Worm (Caenorhabditis elegans): ENCODE data around the gene T02C1.1.
A peak's percentile ranks its signal among the peaks of the same experiment; 100 is the strongest.

The T02C1.1 gene

ce11 chrIII:9236228-9236627 is 11.1 kb upstream of the T02C1.1 start, which contains the start of gene T23G5.2:
T23G5.2 (minus strand) TSS chrIII:9236328.
- TF ChIP-seq ceh-6 (GFP tag; optimal IDR thresholded peaks at IDR 0.05), result no peak
- no peak for TF ChIP-seq dve-1 (tag; optimal IDR thresholded peaks at IDR 0.05)
- no peak for TF ChIP-seq ceh-18 (tag; optimal IDR thresholded peaks at IDR 0.05)
- no peak for TF ChIP-seq sox-2 (GFP tag; IDR thresholded peaks at IDR 0.05)
- no peak for TF ChIP-seq zip-5 (tag; optimal IDR thresholded peaks at IDR 0.05)
- no peak for TF ChIP-seq pha-4 (tag; optimal IDR thresholded peaks at IDR 0.05)
- TF ChIP-seq mec-3 (tag; optimal IDR thresholded peaks at IDR 0.05; ENCODE audit: borderline replicate concordance), result no peak
- TF ChIP-seq fkh-10 (GFP tag; optimal IDR thresholded peaks at IDR 0.05), result no peak
- TF ChIP-seq syd-9 (tag; optimal IDR thresholded peaks at IDR 0.05), result no peak
- TF ChIP-seq ceh-19 (GFP tag; optimal IDR thresholded peaks at IDR 0.05), result no peak
- no peak for TF ChIP-seq hlh-13 (GFP tag; optimal IDR thresholded peaks at IDR 0.05)
- TF ChIP-seq ceh-31 (tag; optimal IDR thresholded peaks at IDR 0.05), result no peak

- TF ChIP-seq pha-4 (tag; optimal IDR thresholded peaks at IDR 0.05) (no peak), gmeb-2 (tag; optimal IDR thresholded peaks at IDR 0.05) (no peak), pros-1 (tag; optimal IDR thresholded peaks at IDR 0.05) (no peak), rnt-1 (tag; optimal IDR thresholded peaks at IDR 0.05) (no peak), hlh-30 (tag; optimal IDR thresholded peaks at IDR 0.05; ENCODE audit: insufficient read depth) (no peak), fax-1 (tag; optimal IDR thresholded peaks at IDR 0.05) (no peak), ceh-6 (GFP tag; optimal IDR thresholded peaks at IDR 0.05) (no peak), ceh-31 (tag; optimal IDR thresholded peaks at IDR 0.05) (no peak), ref-2 (tag; optimal IDR thresholded peaks at IDR 0.05) (no peak), fkh-10 (GFP tag; optimal IDR thresholded peaks at IDR 0.05) (no peak), ahr-1 (tag; optimal IDR thresholded peaks at IDR 0.05) (no peak), Y22D7AL.16 (tag; optimal IDR thresholded peaks at IDR 0.05) (no peak)
Measured at ce11 chrIII:9237626-9238025, 9.7 kb upstream of the T02C1.1 start.

- TF ChIP-seq ceh-22 (tag; optimal IDR thresholded peaks at IDR 0.05), result no peak
- peak; percentile 16 for TF ChIP-seq unc-42 (tag; optimal IDR thresholded peaks at IDR 0.05)
- no peak for TF ChIP-seq ceh-45 (GFP tag; IDR thresholded peaks at IDR 0.05)
- no peak for TF ChIP-seq nhr-11 (tag; optimal IDR thresholded peaks at IDR 0.05)
- peak; percentile 56 for TF ChIP-seq tbx-2 (tag; optimal IDR thresholded peaks at IDR 0.05)
- no peak for TF ChIP-seq K09A11.1 (tag; optimal IDR thresholded peaks at IDR 0.05; ENCODE audit: insufficient read depth)
- no peak for TF ChIP-seq npax-4 (tag; optimal IDR thresholded peaks at IDR 0.05)
- TF ChIP-seq ceh-18 (tag; optimal IDR thresholded peaks at IDR 0.05), result peak; percentile 46
- TF ChIP-seq ceh-34 (tag; optimal IDR thresholded peaks at IDR 0.05), result peak; percentile 2
- peak; percentile 49 for TF ChIP-seq elt-2 (tag; optimal IDR thresholded peaks at IDR 0.05)
- no peak for TF ChIP-seq ttx-3 (tag; optimal IDR thresholded peaks at IDR 0.05)
- peak; percentile 72 for TF ChIP-seq rnt-1 (tag; optimal IDR thresholded peaks at IDR 0.05)
- peak; percentile 46 for TF ChIP-seq nfya-1 (tag; optimal IDR thresholded peaks at IDR 0.05)
- no peak for TF ChIP-seq unc-3 (GFP tag; conservative IDR thresholded peaks at IDR 0.05)
- TF ChIP-seq unc-3 (tag; optimal IDR thresholded peaks at IDR 0.05), result no peak
- TF ChIP-seq pha-4 (tag; optimal IDR thresholded peaks at IDR 0.05), result no peak
Measured at ce11 chrIII:9239983-9240382, 7.3 kb upstream of the T02C1.1 start, which contains the start of gene saeg-2. saeg-2 (plus strand) TSS chrIII:9240363.

- TF ChIP-seq pha-4 (tag; optimal IDR thresholded peaks at IDR 0.05) (no peak), Y22D7AL.16 (tag; optimal IDR thresholded peaks at IDR 0.05) (no peak), ceh-24 (tag; optimal IDR thresholded peaks at IDR 0.05) (no peak), ama-1 (optimal IDR thresholded peaks at IDR 0.05) (no peak), ceh-34 (tag; optimal IDR thresholded peaks at IDR 0.05) (no peak), ceh-31 (tag; optimal IDR thresholded peaks at IDR 0.05) (no peak), nfya-1 (tag; optimal IDR thresholded peaks at IDR 0.05) (no peak), tbx-7 (tag; optimal IDR thresholded peaks at IDR 0.05) (no peak), lin-11 (tag; optimal IDR thresholded peaks at IDR 0.05) (no peak)
Measured at ce11 chrIII:9242675-9243074, 4.7 kb upstream of the T02C1.1 start, which contains the start of gene dat-1. dat-1 (plus strand) TSS chrIII:9242975.

Measured in whole organism, late embryonic.